Fruit fly (Drosophila melanogaster): ENCODE results near the gene KrT95D.
A peak's percentile ranks its signal among the peaks of the same experiment; 100 is the strongest.

KrT95D gene

dm6 chr3R:24007775-24008506 lies 23.7 kb downstream of the KrT95D start:
- no peak for TF ChIP-seq repo (GFP tag; optimal IDR thresholded peaks at IDR 0.05)
- TF ChIP-seq CG14441 (GFP tag; IDR thresholded peaks at IDR 0.05), result no peak
- TF ChIP-seq CG15696 (tag; optimal IDR thresholded peaks at IDR 0.05), result no peak
- TF ChIP-seq CG18011 (GFP tag; optimal IDR thresholded peaks at IDR 0.05), result no peak
- peak; percentile 8 for TF ChIP-seq CG6254 (GFP tag; optimal IDR thresholded peaks at IDR 0.05)
- no peak for TF ChIP-seq gro (GFP tag; optimal IDR thresholded peaks at IDR 0.05)
- no peak for TF ChIP-seq ham (GFP tag; IDR thresholded peaks at IDR 0.05)
- no peak for TF ChIP-seq CHES-1-like (GFP tag; optimal IDR thresholded peaks at IDR 0.05)
- peak in 1 of 3 experiments; percentile 22 for TF ChIP-seq lola (GFP tag; optimal IDR thresholded peaks at IDR 0.05)
- TF ChIP-seq usp (GFP tag; optimal IDR thresholded peaks at IDR 0.05), result no peak
- no peak for TF ChIP-seq ftz-f1 (GFP tag; optimal IDR thresholded peaks at IDR 0.05)
- no peak for TF ChIP-seq CG34224 (GFP tag; IDR thresholded peaks at IDR 0.05; ENCODE audit: partially characterized antibody)
- TF ChIP-seq HLH54F (GFP tag; optimal IDR thresholded peaks at IDR 0.05), result no peak
- no peak for TF ChIP-seq zen (tag; optimal IDR thresholded peaks at IDR 0.05)
- TF ChIP-seq CkIIα-i1 (GFP tag; IDR thresholded peaks at IDR 0.05), result no peak
- TF ChIP-seq Hr3 (GFP tag; optimal IDR thresholded peaks at IDR 0.05), result peak; percentile 10
- TF ChIP-seq Myb (GFP tag; optimal IDR thresholded peaks at IDR 0.05), result no peak
- TF ChIP-seq CG15269 (tag; optimal IDR thresholded peaks at IDR 0.05), result no peak
- peak; percentile 67 for TF ChIP-seq CG12769 (tag; optimal IDR thresholded peaks at IDR 0.05)
- no peak for TF ChIP-seq abd-A (tag; optimal IDR thresholded peaks at IDR 0.05)
- TF ChIP-seq peb (GFP tag; IDR thresholded peaks at IDR 0.05), result no peak
- no peak for TF ChIP-seq CG7357 (GFP tag; IDR thresholded peaks at IDR 0.05)
- TF ChIP-seq jing (GFP tag; optimal IDR thresholded peaks at IDR 0.05), result no peak
- peak; percentile 71 for TF ChIP-seq Ets65A (GFP tag)
- no peak for TF ChIP-seq vfl (GFP tag; optimal IDR thresholded peaks at IDR 0.05)
- no peak for TF ChIP-seq CG10209 (GFP tag; optimal IDR thresholded peaks at IDR 0.05)
- no peak for TF ChIP-seq CG11247 (GFP tag; IDR thresholded peaks at IDR 0.05)
- TF ChIP-seq NC2β (GFP tag; optimal IDR thresholded peaks at IDR 0.05), result no peak
- peak; percentile 29 for TF ChIP-seq D19A (tag; optimal IDR thresholded peaks at IDR 0.05)
- TF ChIP-seq dysf (GFP tag; IDR thresholded peaks at IDR 0.05), result no peak
- no peak for TF ChIP-seq CG14860 (GFP tag; IDR thresholded peaks at IDR 0.05; ENCODE audit: partially characterized antibody)
- no peak for TF ChIP-seq TFAM (GFP tag; optimal IDR thresholded peaks at IDR 0.05)
- no peak for TF ChIP-seq CG13287 (GFP tag; IDR thresholded peaks at IDR 0.05; ENCODE audit: partially characterized antibody)
- 0 out of 2 replicates have a peak, but pooled peaks have one; percentile 11 for TF ChIP-seq nerfin-2 (GFP tag; IDR thresholded peaks at IDR 0.05; ENCODE audit: partially characterized antibody)
- TF ChIP-seq CG2875 (GFP tag; optimal IDR thresholded peaks at IDR 0.05), result no peak
- no peak for TF ChIP-seq schlank (tag; optimal IDR thresholded peaks at IDR 0.05)
- TF ChIP-seq CG1647 (GFP tag; optimal IDR thresholded peaks at IDR 0.05), result no peak
- no peak for TF ChIP-seq CG12155 (GFP tag; optimal IDR thresholded peaks at IDR 0.05)
- TF ChIP-seq Dip3 (GFP tag; optimal IDR thresholded peaks at IDR 0.05), result no peak
- TF ChIP-seq Doc3 (GFP tag; IDR thresholded peaks at IDR 0.05; ENCODE audit: partially characterized antibody), result no peak
- no peak for TF ChIP-seq Abd-B (GFP tag; optimal IDR thresholded peaks at IDR 0.05)
- TF ChIP-seq CG11085 (GFP tag; IDR thresholded peaks at IDR 0.05), result no peak
- TF ChIP-seq E2f1 (GFP tag; IDR thresholded peaks at IDR 0.05), result no peak
- TF ChIP-seq CG9876 (GFP tag; optimal IDR thresholded peaks at IDR 0.05), result no peak
- no peak for TF ChIP-seq cato (GFP tag; optimal IDR thresholded peaks at IDR 0.05; ENCODE audit: borderline replicate concordance)
- TF ChIP-seq Oaz (GFP tag; IDR thresholded peaks at IDR 0.05), result no peak
- peak; percentile 70 for TF ChIP-seq cwo (GFP tag; optimal IDR thresholded peaks at IDR 0.05)
- TF ChIP-seq Sin3A (optimal IDR thresholded peaks at IDR 0.05), result no peak
- no peak for TF ChIP-seq knrl (GFP tag; IDR thresholded peaks at IDR 0.05; ENCODE audit: partially characterized antibody)
- TF ChIP-seq CG6175 (GFP tag; IDR thresholded peaks at IDR 0.05), result no peak

All from whole organism, embryonic.